Worm (Caenorhabditis elegans) whole organism, L4 larva: Measurements from ENCODE around the gene cyp-34A5.

Source experiments
- R02D3.7 ChIP-seq: fragments of 150-350 bp; sonication (generic microtip); optimal IDR thresholded peaks from 3 replicates; lab custom pipeline; 2014; ENCODE audit warnings: missing biosample characterization, missing genetic modification characterization
- dmd-9 ChIP-seq: fragments of 200-800 bp; sonication (Bioruptor generic); IDR thresholded peaks from 2 replicates; pipeline ENCODE4 v1.3.6; 2022; ENCODE audit warnings: missing genetic modification reagents, missing genetic modification characterization, missing compliant biosample characterization
- fkh-10 ChIP-seq: fragments of 150-350 bp; optimal IDR thresholded peaks from 2 replicates; lab custom pipeline; 2014; ENCODE audit warnings: missing biosample characterization, missing genetic modification reagents, missing genetic modification characterization
- lin-39 ChIP-seq: fragments of 150-350 bp; optimal IDR thresholded peaks from 2 replicates; lab custom pipeline; 2014; ENCODE audit warnings: missing biosample characterization, missing genetic modification reagents, missing genetic modification characterization
- mep-1 ChIP-seq: fragments of 150-350 bp; sonication (generic microtip); optimal IDR thresholded peaks from 3 replicates; lab custom pipeline; 2014; ENCODE audit warnings: missing biosample characterization, missing genetic modification characterization
- mxl-3 ChIP-seq: fragments of 200-800 bp; sonication (Bioruptor generic); optimal IDR thresholded peaks from 2 replicates; lab custom pipeline; 2018; ENCODE audit warnings: mild to moderate bottlenecking, missing genetic modification characterization, missing compliant biosample characterization
- nhr-11 ChIP-seq: fragments of 150-350 bp; optimal IDR thresholded peaks from 2 replicates; lab custom pipeline; 2014; ENCODE audit warnings: missing biosample characterization, missing genetic modification characterization
- nhr-77 ChIP-seq: fragments of 150-350 bp; optimal IDR thresholded peaks from 2 replicates; lab custom pipeline; 2014; ENCODE audit warnings: missing biosample characterization, missing genetic modification characterization

DNA sequence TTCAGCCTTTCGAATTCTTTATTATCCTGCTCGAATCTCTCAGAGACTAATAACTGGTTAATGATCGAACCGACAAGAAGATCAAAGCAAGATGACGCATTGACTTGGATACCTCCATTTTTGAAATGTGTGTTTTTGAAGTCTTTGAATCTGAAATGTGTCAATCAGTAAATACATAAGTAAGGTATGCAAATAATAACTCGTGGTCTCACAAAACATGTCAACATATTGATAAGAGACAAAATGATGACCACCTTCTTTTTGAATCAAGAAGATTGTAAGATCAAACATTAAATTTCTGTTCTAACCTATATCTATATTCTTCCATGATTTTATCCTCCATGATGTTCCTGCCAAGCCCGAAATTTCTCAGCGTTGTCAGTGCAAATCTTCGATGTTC is 12.2 kb upstream of the cyp-34A5 start:
- TF ChIP-seq mep-1 (no peak), mxl-3 (GFP tag; lab: Kevin White, UChicago) (no peak), nhr-11 (no peak), nhr-77 (tag; lab: Kevin White, UChicago) (peak; percentile 67), dmd-9 (GFP tag; lab: Robert Waterston, UW) (no peak), R02D3.7 (no peak), fkh-10 (GFP tag; lab: Kevin White, UChicago) (no peak), lin-39 (tag; lab: Kevin White, UChicago) (no peak)
